Fruit fly (Drosophila melanogaster) whole organism, embryonic: ENCODE measurements around the gene Plap.

Experiments used
- Ada2b ChIP-seq: fragments of 200-800 bp; sonication (Bioruptor generic); IDR thresholded peaks from 2 replicates; pipeline ENCODE4 v1.3.6; 2022; ENCODE audit warnings: missing biosample characterization, missing genetic modification characterization
- Adf1 ChIP-seq: fragments of 200-800 bp; sonication (Bioruptor generic); IDR thresholded peaks from 2 replicates; pipeline ENCODE4 v1.3.6; 2022; ENCODE audit warnings: missing biosample characterization, missing genetic modification characterization
- CG10959 ChIP-seq: fragments of 200-800 bp; sonication (Bioruptor generic); IDR thresholded peaks from 2 replicates; pipeline ENCODE4 v1.3.6; 2022; ENCODE audit warnings: missing biosample characterization, missing genetic modification characterization
- CG11456 ChIP-seq: fragments of 200-800 bp; sonication (Bioruptor generic); IDR thresholded peaks from 3 replicates; pipeline ENCODE4 v1.3.6; 2022; ENCODE audit warnings: missing biosample characterization, missing genetic modification characterization
- CG11504 ChIP-seq: fragments of 200-800 bp; sonication (Bioruptor generic); optimal IDR thresholded peaks from 3 replicates; lab custom pipeline; 2019; ENCODE audit warnings: missing biosample characterization, mild to moderate bottlenecking, missing genetic modification characterization, moderate library complexity
- CG11560 ChIP-seq: fragments of 200-800 bp; sonication (Bioruptor generic); IDR thresholded peaks from 3 replicates; pipeline ENCODE4 v1.3.6; 2022; ENCODE audit warnings: missing biosample characterization, missing genetic modification characterization
- CG12071 ChIP-seq: fragments of 200-800 bp; sonication (Bioruptor generic); optimal IDR thresholded peaks from 3 replicates; lab custom pipeline; 2018; ENCODE audit warnings: missing biosample characterization, mild to moderate bottlenecking, missing genetic modification characterization
- CG12391 ChIP-seq: fragments of 200-800 bp; sonication (Bioruptor generic); optimal IDR thresholded peaks from 3 replicates; lab custom pipeline; 2018; ENCODE audit warnings: missing biosample characterization, mild to moderate bottlenecking, missing genetic modification characterization, moderate library complexity
- CG12769 ChIP-seq: fragments of 200-800 bp; sonication (Bioruptor generic); optimal IDR thresholded peaks from 2 replicates; lab custom pipeline; 2019; ENCODE audit warnings: missing biosample characterization, mild to moderate bottlenecking, missing genetic modification characterization, moderate library complexity
- CG14710 ChIP-seq: fragments of 200-800 bp; sonication (Bioruptor generic); optimal IDR thresholded peaks from 3 replicates; lab custom pipeline; 2019; ENCODE audit warnings: missing biosample characterization, mild to moderate bottlenecking, missing genetic modification characterization, moderate library complexity
- CG15269 ChIP-seq: fragments of 200-800 bp; sonication (Bioruptor generic); optimal IDR thresholded peaks from 2 replicates; lab custom pipeline; 2018; ENCODE audit warnings: missing biosample characterization, mild to moderate bottlenecking, missing genetic modification characterization, moderate library complexity
- CG17328 ChIP-seq: fragments of 200-800 bp; sonication (Bioruptor generic); IDR thresholded peaks from 2 replicates; pipeline ENCODE4 v1.3.6; 2022; ENCODE audit warnings: missing biosample characterization, missing genetic modification characterization
- CG1792 ChIP-seq: fragments of 200-800 bp; sonication (Bioruptor generic); optimal IDR thresholded peaks from 2 replicates; lab custom pipeline; 2016; ENCODE audit warnings: missing biosample characterization, missing genetic modification characterization
- CG18262 ChIP-seq: fragments of 200-800 bp; optimal IDR thresholded peaks from 3 replicates; lab custom pipeline; 2019; ENCODE audit warnings: missing biosample characterization, mild to moderate bottlenecking, missing genetic modification characterization, moderate library complexity
- CG18619 ChIP-seq: fragments of 200-800 bp; sonication (Bioruptor generic); optimal IDR thresholded peaks from 3 replicates; lab custom pipeline; 2017; ENCODE audit warnings: missing biosample characterization, mild to moderate bottlenecking, missing genetic modification characterization
- CG2712 ChIP-seq: fragments of 200-800 bp; optimal IDR thresholded peaks from 3 replicates; lab custom pipeline; 2019; ENCODE audit warnings: missing biosample characterization, mild to moderate bottlenecking, missing genetic modification characterization, moderate library complexity
- CG34224 ChIP-seq: fragments of 200-800 bp; sonication (Bioruptor generic); IDR thresholded peaks from 3 replicates; pipeline ENCODE4 v1.3.6; 2022; ENCODE audit warnings: missing biosample characterization, missing genetic modification characterization; ENCODE audit not compliant: partially characterized antibody
- CG34422 ChIP-seq: fragments of 200-800 bp; sonication (Bioruptor generic); IDR thresholded peaks from 3 replicates; pipeline ENCODE4 v1.3.6; 2022; ENCODE audit warnings: missing biosample characterization, missing genetic modification characterization
- CG4730 ChIP-seq: fragments of 200-800 bp; sonication (Bioruptor generic); IDR thresholded peaks from 2 replicates; pipeline ENCODE4 v1.3.6; 2022; ENCODE audit warnings: missing biosample characterization, missing genetic modification characterization
- CG6854 ChIP-seq: fragments of 200-800 bp; sonication (Bioruptor generic); optimal IDR thresholded peaks from 3 replicates; lab custom pipeline; 2017; ENCODE audit warnings: missing biosample characterization, mild to moderate bottlenecking, missing genetic modification characterization
- CG7271 ChIP-seq: fragments of 200-800 bp; sonication (Bioruptor generic); optimal IDR thresholded peaks from 2 replicates; lab custom pipeline; 2018; ENCODE audit warnings: missing biosample characterization, mild to moderate bottlenecking, missing genetic modification characterization, moderate library complexity
- CG7839 ChIP-seq: fragments of 200-800 bp; sonication (Bioruptor generic); optimal IDR thresholded peaks from 3 replicates; lab custom pipeline; 2018; ENCODE audit warnings: missing biosample characterization, mild to moderate bottlenecking, missing genetic modification characterization, moderate library complexity
- CG8765 ChIP-seq: fragments of 200-800 bp; sonication (Bioruptor generic); IDR thresholded peaks from 2 replicates; pipeline ENCODE4 v1.3.6; 2022; ENCODE audit warnings: missing biosample characterization, missing genetic modification characterization
- CG8924 ChIP-seq: fragments of 200-800 bp; optimal IDR thresholded peaks from 3 replicates; lab custom pipeline; 2019; ENCODE audit warnings: missing biosample characterization, mild to moderate bottlenecking, missing genetic modification characterization, moderate library complexity
- CrebB ChIP-seq: fragments of 200-800 bp; sonication (Bioruptor generic); optimal IDR thresholded peaks from 3 replicates; lab custom pipeline; 2018; ENCODE audit warnings: missing biosample characterization, mild to moderate bottlenecking, missing genetic modification characterization
- Dbx ChIP-seq: fragments of 200-800 bp; sonication (Bioruptor generic); IDR thresholded peaks from 3 replicates; pipeline ENCODE4 v1.3.6; 2022; ENCODE audit warnings: missing biosample characterization, missing genetic modification characterization
- Dip2 ChIP-seq: fragments of 200-800 bp; sonication (Bioruptor generic); IDR thresholded peaks from 2 replicates; pipeline ENCODE4 v1.3.6; 2022; ENCODE audit warnings: missing biosample characterization, missing genetic modification characterization
- E2f2 ChIP-seq: fragments of 200-800 bp; sonication (Bioruptor generic); IDR thresholded peaks from 2 replicates; pipeline ENCODE4 v1.3.6; 2022; ENCODE audit warnings: missing biosample characterization, missing genetic modification characterization
- H2.0 ChIP-seq: fragments of 200-800 bp; sonication (Bioruptor generic); IDR thresholded peaks from 2 replicates; pipeline ENCODE4 v1.3.6; 2022; ENCODE audit warnings: missing biosample characterization, missing genetic modification characterization
- Hey ChIP-seq: fragments of 200-800 bp; sonication (Bioruptor generic); optimal IDR thresholded peaks from 3 replicates; lab custom pipeline; 2018; ENCODE audit warnings: missing biosample characterization, mild to moderate bottlenecking, missing genetic modification characterization
- HmgD ChIP-seq: fragments of 200-800 bp; sonication (Bioruptor generic); optimal IDR thresholded peaks from 3 replicates; lab custom pipeline; 2016; ENCODE audit warnings: missing biosample characterization, missing genetic modification characterization
- Hr78 ChIP-seq, 2 experiments: fragments of 200-800 bp in 1 of 2; fragments of >200 bp in 1 of 2; sonication (Bioruptor generic) in 1 of 2; optimal IDR thresholded peaks; 2 replicates each; lab custom pipeline; 2017 to 2019; ENCODE audit warnings: missing biosample characterization in 2 of 2, missing genetic modification characterization in 2 of 2, mild to moderate bottlenecking in 1 of 2, moderate library complexity in 1 of 2
- NFAT ChIP-seq: fragments of 200-800 bp; sonication (Bioruptor generic); IDR thresholded peaks from 2 replicates; pipeline ENCODE4 v1.3.6; 2022; ENCODE audit warnings: missing biosample characterization, missing genetic modification characterization
- Optix ChIP-seq: fragments of 200-800 bp; sonication (Bioruptor generic); IDR thresholded peaks from 3 replicates; pipeline ENCODE4 v1.3.6; 2022; ENCODE audit warnings: missing biosample characterization, missing genetic modification characterization
- Sin3A ChIP-seq: fragments of >200 bp; optimal IDR thresholded peaks from 2 replicates; lab custom pipeline; 2018
- Sox102F ChIP-seq: fragments of 200-800 bp; sonication (Bioruptor generic); optimal IDR thresholded peaks from 2 replicates; lab custom pipeline; 2018; ENCODE audit warnings: missing biosample characterization, mild to moderate bottlenecking, missing genetic modification characterization, moderate library complexity
- TFAM ChIP-seq: fragments of 200-800 bp; sonication (Bioruptor generic); optimal IDR thresholded peaks from 2 replicates; lab custom pipeline; 2017; ENCODE audit warnings: missing biosample characterization, missing genetic modification characterization, inconsistent platforms
- bab2 ChIP-seq: fragments of 200-800 bp; sonication (Bioruptor generic); optimal IDR thresholded peaks from 2 replicates; lab custom pipeline; 2016; ENCODE audit warnings: missing biosample characterization, missing genetic modification characterization
- chinmo ChIP-seq: fragments of 200-800 bp; sonication (Bioruptor generic); IDR thresholded peaks from 4 replicates; pipeline ENCODE4 v1.3.6; 2022; ENCODE audit warnings: missing biosample characterization, missing genetic modification characterization; ENCODE audit not compliant: partially characterized antibody
- chn ChIP-seq: fragments of 200-800 bp; sonication (Bioruptor generic); optimal IDR thresholded peaks from 2 replicates; lab custom pipeline; 2016; ENCODE audit warnings: missing biosample characterization, missing genetic modification characterization
- gcm ChIP-seq: fragments of 200-800 bp; sonication (Bioruptor generic); optimal IDR thresholded peaks from 2 replicates; lab custom pipeline; 2019; ENCODE audit warnings: missing biosample characterization, mild to moderate bottlenecking, missing genetic modification characterization, moderate library complexity
- grau ChIP-seq: fragments of 200-800 bp; optimal IDR thresholded peaks from 3 replicates; lab custom pipeline; 2019; ENCODE audit warnings: missing biosample characterization, mild to moderate bottlenecking, missing genetic modification characterization, moderate library complexity
- ken ChIP-seq: fragments of 200-800 bp; sonication (Bioruptor generic); IDR thresholded peaks from 3 replicates; pipeline ENCODE4 v1.3.6; 2022; ENCODE audit warnings: missing biosample characterization, missing genetic modification characterization
- lilli ChIP-seq: fragments of 200-800 bp; sonication (Bioruptor generic); optimal IDR thresholded peaks from 3 replicates; lab custom pipeline; 2016; ENCODE audit warnings: missing biosample characterization, missing genetic modification characterization
- nau ChIP-seq: fragments of 200-800 bp; sonication (Bioruptor generic); optimal IDR thresholded peaks from 3 replicates; lab custom pipeline; 2017; ENCODE audit warnings: missing biosample characterization, mild to moderate bottlenecking, missing genetic modification characterization, missing genetic modification reagents
- nerfin-2 ChIP-seq: fragments of 200-800 bp; sonication (Bioruptor generic); IDR thresholded peaks from 2 replicates; pipeline ENCODE4 v1.3.6; 2022; ENCODE audit warnings: missing biosample characterization, missing genetic modification characterization; ENCODE audit not compliant: partially characterized antibody
- pho ChIP-seq: fragments of 200-800 bp; sonication (Bioruptor generic); optimal IDR thresholded peaks from 2 replicates; lab custom pipeline; 2016; ENCODE audit warnings: missing biosample characterization, missing genetic modification characterization
- scrt ChIP-seq: fragments of 200-800 bp; sonication (Bioruptor generic); optimal IDR thresholded peaks from 2 replicates; lab custom pipeline; 2018; ENCODE audit warnings: missing biosample characterization, mild to moderate bottlenecking, missing genetic modification characterization, moderate library complexity
- seq ChIP-seq: fragments of 200-800 bp; sonication (Bioruptor generic); IDR thresholded peaks from 2 replicates; pipeline ENCODE4 v1.3.6; 2022; ENCODE audit warnings: missing biosample characterization, missing genetic modification characterization
- sisA ChIP-seq: fragments of 200-800 bp; sonication (Bioruptor generic); IDR thresholded peaks from 2 replicates; pipeline ENCODE4 v1.3.6; 2022; ENCODE audit warnings: missing biosample characterization, missing genetic modification characterization

The Plap gene

dm6 chr2L:1207432-1207831, 37.3 kb upstream of the Plap start (continued):
- TF ChIP-seq CG8924 (peak; percentile 47), CG11504 (tag; lab: Kevin White, UChicago) (peak; percentile 61), CG6854 (GFP tag; lab: Kevin White, UChicago) (peak; percentile 32), bab2 (GFP tag; lab: Kevin White, UChicago) (no peak), Sox102F (GFP tag; lab: Kevin White, UChicago) (peak; percentile 66), Dip2 (GFP tag; lab: Robert Waterston, UW) (peak; percentile 24; the same call in 1 of the 2 replicates), HmgD (GFP tag; lab: Kevin White, UChicago) (no peak), ken (GFP tag; lab: Robert Waterston, UW) (peak; percentile 70), CG1792 (GFP tag; lab: Kevin White, UChicago) (no peak), CG7839 (tag; lab: Kevin White, UChicago) (peak; percentile 64), CG10959 (GFP tag; lab: Robert Waterston, UW) (0 out of 2 replicates have a peak, but pooled peaks have one; percentile 36), Optix (GFP tag; lab: Robert Waterston, UW) (peak; percentile 54; the same call in 1 of the 3 replicates), CG2712 (tag; lab: Kevin White, UChicago) (peak; percentile 41), CG14710 (tag; lab: Kevin White, UChicago) (no peak), H2.0 (GFP tag; lab: Robert Waterston, UW) (peak; percentile 59; the same call in 1 of the 2 replicates), Hey (tag; lab: Kevin White, UChicago) (peak; percentile 17), CrebB (peak; percentile 54), seq (GFP tag; lab: Robert Waterston, UW) (peak; percentile 64), CG18262 (tag; lab: Kevin White, UChicago) (peak; percentile 6), Adf1 (GFP tag; lab: Robert Waterston, UW) (0 out of 2 replicates have a peak, but pooled peaks have one; percentile 36), Hr78 (GFP tag; optimal IDR thresholded peaks at IDR 0.05; lab: Kevin White, UChicago) (no peak), CG11456 (GFP tag; lab: Robert Waterston, UW) (peak; percentile 63; the same call in 2 of the 3 replicates), NFAT (GFP tag; lab: Robert Waterston, UW) (peak; percentile 51; the same call in 1 of the 2 replicates), CG8765 (peak; percentile 12; the same call in 1 of the 2 replicates), CG15269 (tag; lab: Kevin White, UChicago) (peak; percentile 75), sisA (GFP tag; lab: Robert Waterston, UW) (peak; percentile 55), TFAM (GFP tag; lab: Kevin White, UChicago) (no peak), Ada2b (GFP tag; lab: Robert Waterston, UW) (peak; percentile 78), CG18619 (GFP tag; lab: Kevin White, UChicago) (no peak), CG12071 (GFP tag; lab: Kevin White, UChicago) (peak; percentile 16), CG17328 (peak; percentile 46; the same call in 1 of the 2 replicates), CG34422 (GFP tag; lab: Robert Waterston, UW) (peak; percentile 13; the same call in 1 of the 3 replicates), grau (peak; percentile 49), chn (GFP tag; lab: Kevin White, UChicago) (peak; percentile 15), CG4730 (no peak; the same call in 1 of the 2 replicates), E2f2 (peak; percentile 43; the same call in 1 of the 2 replicates), CG34224 (no peak), scrt (GFP tag; lab: Kevin White, UChicago) (peak; percentile 1), CG7271 (tag; lab: Kevin White, UChicago) (no peak), Sin3A (lab: Kevin White, UChicago) (no peak), pho (GFP tag; lab: Kevin White, UChicago) (peak; percentile 12), CG12769 (peak; percentile 80), gcm (GFP tag; lab: Kevin White, UChicago) (peak; percentile 29), CG11560 (tag; lab: Robert Waterston, UW) (0 out of 3 replicates have a peak, but pooled peaks have one; percentile 25), lilli (peak; percentile 29), nerfin-2 (GFP tag; lab: Robert Waterston, UW) (no peak), CG12391 (peak; percentile 43), Dbx (GFP tag; lab: Robert Waterston, UW) (peak; percentile 71), chinmo (GFP tag; lab: Robert Waterston, UW) (no peak), nau (GFP tag; lab: Kevin White, UChicago) (peak; percentile 15)
